Worm (Caenorhabditis elegans) whole organism, late embryonic: Measurements from ENCODE around the gene twk-7.
A peak's percentile ranks its signal among the peaks of the same experiment; 100 is the strongest.

Experiments used
- C38D4.7 ChIP-seq: fragments of 200-800 bp; sonication (Bioruptor generic); optimal IDR thresholded peaks from 2 replicates; lab custom pipeline; 2018; ENCODE audit warnings: mild to moderate bottlenecking, missing genetic modification characterization, moderate library complexity, missing compliant biosample characterization
- K09A11.1 ChIP-seq: sonication (generic microtip); optimal IDR thresholded peaks from 2 replicates; lab custom pipeline; 2017; ENCODE audit warnings: antibody characterized with exemption, mild to moderate bottlenecking, missing genetic modification characterization, missing compliant biosample characterization; ENCODE audit not compliant: insufficient read depth
- T23F11.4 ChIP-seq: fragments of 200-800 bp; sonication (Bioruptor generic); optimal IDR thresholded peaks from 2 replicates; lab custom pipeline; 2018; ENCODE audit warnings: mild to moderate bottlenecking, missing genetic modification characterization, missing compliant biosample characterization
- ceh-18 ChIP-seq: sonication (generic microtip); optimal IDR thresholded peaks from 2 replicates; lab custom pipeline; 2016; ENCODE audit warnings: missing genetic modification characterization, missing compliant biosample characterization
- ceh-19 ChIP-seq: fragments of 200-800 bp; sonication (Bioruptor generic); optimal IDR thresholded peaks from 2 replicates; lab custom pipeline; 2018; ENCODE audit warnings: mild to moderate bottlenecking, missing genetic modification characterization, missing compliant biosample characterization
- ceh-30 ChIP-seq: fragments of 150-350 bp; optimal IDR thresholded peaks from 2 replicates; lab custom pipeline; 2014; ENCODE audit warnings: missing biosample characterization, missing genetic modification characterization
- ceh-45 ChIP-seq: fragments of 200-800 bp; sonication (Bioruptor generic); IDR thresholded peaks from 2 replicates; pipeline ENCODE4 v1.3.6; 2022; ENCODE audit warnings: missing genetic modification reagents, missing genetic modification characterization, missing compliant biosample characterization
- ceh-6 ChIP-seq: fragments of 200-800 bp; sonication (Bioruptor generic); optimal IDR thresholded peaks from 2 replicates; lab custom pipeline; 2018; ENCODE audit warnings: mild to moderate bottlenecking, missing genetic modification characterization, missing compliant biosample characterization
- elt-2 ChIP-seq: sonication (generic microtip); optimal IDR thresholded peaks from 2 replicates; lab custom pipeline; 2016; ENCODE audit warnings: missing genetic modification reagents, missing genetic modification characterization, missing compliant biosample characterization
- elt-4 ChIP-seq: sonication (generic microtip); optimal IDR thresholded peaks from 2 replicates; lab custom pipeline; 2016; ENCODE audit warnings: missing genetic modification characterization, missing compliant biosample characterization
- eyg-1 ChIP-seq: sonication (generic microtip); optimal IDR thresholded peaks from 2 replicates; lab custom pipeline; 2016; ENCODE audit warnings: missing genotype, missing genetic modification characterization, missing compliant biosample characterization
- fax-1 ChIP-seq: sonication (generic microtip); optimal IDR thresholded peaks from 2 replicates; lab custom pipeline; 2016; ENCODE audit warnings: missing genotype, missing genetic modification characterization, missing compliant biosample characterization
- fkh-6 ChIP-seq: sonication (generic microtip); optimal IDR thresholded peaks from 2 replicates; lab custom pipeline; 2016; ENCODE audit warnings: missing genetic modification characterization, missing compliant biosample characterization
- hlh-8 ChIP-seq: sonication (generic microtip); optimal IDR thresholded peaks from 2 replicates; lab custom pipeline; 2016; ENCODE audit warnings: missing genotype, missing genetic modification characterization, missing compliant biosample characterization
- lim-6 ChIP-seq: sonication (generic microtip); optimal IDR thresholded peaks from 2 replicates; lab custom pipeline; 2016; ENCODE audit warnings: missing genetic modification characterization, missing compliant biosample characterization
- lin-11 ChIP-seq: fragments of 200-800 bp; sonication (Bioruptor generic); optimal IDR thresholded peaks from 2 replicates; lab custom pipeline; 2018; ENCODE audit warnings: mild to moderate bottlenecking, missing genetic modification characterization, missing compliant biosample characterization
- madf-2 ChIP-seq: sonication (generic microtip); optimal IDR thresholded peaks from 2 replicates; lab custom pipeline; 2017; ENCODE audit warnings: missing genetic modification characterization, missing compliant biosample characterization
- nfya-1 ChIP-seq: sonication (generic microtip); optimal IDR thresholded peaks from 2 replicates; lab custom pipeline; 2017; ENCODE audit warnings: missing genetic modification characterization, mild to moderate bottlenecking, missing compliant biosample characterization, antibody characterized with exemption, moderate library complexity
- pag-3 ChIP-seq: sonication (generic microtip); optimal IDR thresholded peaks from 2 replicates; lab custom pipeline; 2016; ENCODE audit warnings: missing compliant biosample characterization, missing genetic modification characterization, borderline replicate concordance
- pat-9 ChIP-seq: fragments of 200-800 bp; sonication (Bioruptor generic); optimal IDR thresholded peaks from 2 replicates; lab custom pipeline; 2018; ENCODE audit warnings: mild to moderate bottlenecking, missing genetic modification characterization, moderate library complexity, missing compliant biosample characterization
- pha-2 ChIP-seq: sonication (generic microtip); optimal IDR thresholded peaks from 2 replicates; lab custom pipeline; 2017; ENCODE audit warnings: mild to moderate bottlenecking, missing genetic modification characterization, missing compliant biosample characterization
- pha-4 ChIP-seq: fragments of 150-350 bp; optimal IDR thresholded peaks from 2 replicates; lab custom pipeline; 2018; ENCODE audit warnings: missing biosample characterization, missing genetic modification reagents, missing genetic modification characterization
- pros-1 ChIP-seq: fragments of 150-350 bp; optimal IDR thresholded peaks from 2 replicates; lab custom pipeline; 2014; ENCODE audit warnings: missing biosample characterization, missing genetic modification reagents, missing genetic modification characterization
- ref-2 ChIP-seq: sonication (generic microtip); optimal IDR thresholded peaks from 2 replicates; lab custom pipeline; 2016; ENCODE audit warnings: missing genetic modification characterization, missing compliant biosample characterization
- sdc-2 ChIP-seq: sonication (generic microtip); optimal IDR thresholded peaks from 2 replicates; lab custom pipeline; 2016; ENCODE audit warnings: missing genotype, missing genetic modification characterization, missing compliant biosample characterization
- sox-2 ChIP-seq: fragments of 200-800 bp; sonication (Bioruptor generic); IDR thresholded peaks from 2 replicates; pipeline ENCODE4 v1.3.6; 2022; ENCODE audit warnings: missing genetic modification reagents, missing genetic modification characterization, missing compliant biosample characterization
- sox-4 ChIP-seq: sonication (generic microtip); optimal IDR thresholded peaks from 2 replicates; lab custom pipeline; 2017; ENCODE audit warnings: mild to moderate bottlenecking, missing genetic modification characterization, inconsistent platforms, missing compliant biosample characterization
- tbx-7 ChIP-seq: sonication (generic microtip); optimal IDR thresholded peaks from 2 replicates; lab custom pipeline; 2016; ENCODE audit warnings: missing genotype, missing genetic modification characterization, missing compliant biosample characterization
- ttx-3 ChIP-seq: sonication (generic microtip); optimal IDR thresholded peaks from 2 replicates; lab custom pipeline; 2016; ENCODE audit warnings: missing genetic modification reagents, missing genetic modification characterization, missing compliant biosample characterization
- unc-3 ChIP-seq, 2 experiments: fragments of 200-800 bp in 1 of 2; sonication (Bioruptor generic) in 1 of 2; sonication (generic microtip) in 1 of 2; conservative IDR thresholded peaks in 1 of 2; optimal IDR thresholded peaks in 1 of 2; 2 replicates each; pipeline versions ENCODE4 v1.3.6 to Lab custom; 2016 to 2022; ENCODE audit warnings: missing compliant biosample characterization in 2 of 2, missing genetic modification characterization in 2 of 2, missing genetic modification reagents in 1 of 2
- unc-86 ChIP-seq: sonication (generic microtip); optimal IDR thresholded peaks from 2 replicates; lab custom pipeline; 2016; ENCODE audit warnings: missing genetic modification characterization, missing compliant biosample characterization

Gene twk-7

DNA sequence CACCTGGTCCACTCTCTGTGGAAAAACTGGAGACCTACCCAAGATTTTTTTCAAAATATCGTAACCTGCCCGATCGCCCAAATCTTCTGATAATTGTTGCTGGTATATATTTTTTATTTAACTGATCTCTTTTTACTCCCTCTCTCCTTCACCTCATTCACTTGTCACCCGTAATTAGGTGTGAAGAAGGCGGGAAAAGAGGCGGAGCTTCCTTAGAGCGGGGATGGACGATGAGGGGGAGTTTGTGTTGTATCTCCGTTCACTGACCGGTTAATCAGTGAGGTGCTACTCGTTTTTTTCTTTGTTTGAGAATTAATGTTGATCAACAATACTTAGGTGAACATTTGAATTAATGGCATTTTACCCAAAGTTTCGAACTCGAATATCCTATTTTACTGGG lies 21.1 kb downstream of the twk-7 start, which contains the start of gene ceh-16:
Gene ceh-16 (plus strand): TSS at position 301 of the 400 bp plus-strand sequence.
- no peak for TF ChIP-seq ceh-6 (GFP tag; lab: Kevin White, UChicago)
- TF ChIP-seq pha-2 (tag; lab: Kevin White, UChicago): no peak
- TF ChIP-seq sdc-2: no peak
- TF ChIP-seq ttx-3 (tag; lab: Kevin White, UChicago): no peak
- no peak for TF ChIP-seq fkh-6 (tag; lab: Kevin White, UChicago)
- no peak for TF ChIP-seq lim-6 (tag; lab: Kevin White, UChicago)
- no peak for TF ChIP-seq madf-2 (tag; lab: Kevin White, UChicago)
- no peak for TF ChIP-seq unc-86 (tag; lab: Kevin White, UChicago)

DNA sequence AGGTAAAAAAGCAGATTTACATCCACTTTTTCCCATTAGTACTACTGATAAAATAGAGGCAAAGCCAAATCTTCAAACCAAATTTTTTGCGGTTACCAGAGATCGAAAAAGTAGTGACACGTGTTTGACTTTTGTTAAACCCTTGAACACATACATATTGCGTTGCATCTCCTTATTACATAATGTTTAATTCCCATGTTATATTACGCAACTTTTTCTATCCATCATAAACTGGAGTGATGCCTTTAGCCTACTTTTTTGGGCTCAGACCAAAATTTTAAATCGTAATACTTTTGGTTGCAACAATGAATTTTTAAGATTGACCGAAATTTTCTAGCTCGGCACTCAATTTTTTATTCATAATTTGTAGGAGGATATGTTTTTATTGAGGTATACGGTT lies 21.6 kb downstream of the twk-7 start:
- no peak for TF ChIP-seq elt-2
- TF ChIP-seq eyg-1: no peak
- no peak for TF ChIP-seq T23F11.4 (GFP tag; lab: Kevin White, UChicago)
- no peak for TF ChIP-seq ceh-18 (tag; lab: Kevin White, UChicago)
- no peak for TF ChIP-seq hlh-8 (tag; lab: Kevin White, UChicago)
- TF ChIP-seq madf-2 (tag; lab: Kevin White, UChicago): no peak
- TF ChIP-seq elt-4 (tag; lab: Kevin White, UChicago): no peak

DNA sequence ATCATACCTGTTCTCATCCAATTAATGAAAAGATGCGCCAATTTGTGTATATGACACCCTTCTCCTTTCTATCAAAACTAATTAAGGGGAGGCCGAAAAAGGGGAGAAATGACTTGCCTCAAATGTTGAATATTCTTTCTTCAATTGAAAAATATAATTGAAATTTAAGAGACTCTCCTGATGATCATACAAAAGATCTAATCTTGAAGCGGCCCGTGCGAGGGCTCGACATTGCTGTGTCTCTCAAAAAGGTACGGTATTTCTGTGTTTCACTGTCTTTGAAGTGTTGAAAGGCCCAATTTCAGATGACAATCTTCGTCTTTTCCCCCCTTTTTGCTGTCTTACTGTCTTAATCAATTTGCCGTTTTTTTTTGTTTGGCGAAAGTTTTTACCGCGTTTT lies 22.5 kb downstream of the twk-7 start:
- TF ChIP-seq unc-3 (GFP tag; conservative IDR thresholded peaks at IDR 0.05; lab: Robert Waterston, UW): no peak
- TF ChIP-seq unc-3 (tag; optimal IDR thresholded peaks at IDR 0.05; lab: Kevin White, UChicago): no peak
- peak; percentile 18 for TF ChIP-seq nfya-1
- no peak for TF ChIP-seq pha-4 (tag; lab: Kevin White, UChicago)
- no peak for TF ChIP-seq sox-2
- TF ChIP-seq, all 69 proteins: peak for 1

DNA sequence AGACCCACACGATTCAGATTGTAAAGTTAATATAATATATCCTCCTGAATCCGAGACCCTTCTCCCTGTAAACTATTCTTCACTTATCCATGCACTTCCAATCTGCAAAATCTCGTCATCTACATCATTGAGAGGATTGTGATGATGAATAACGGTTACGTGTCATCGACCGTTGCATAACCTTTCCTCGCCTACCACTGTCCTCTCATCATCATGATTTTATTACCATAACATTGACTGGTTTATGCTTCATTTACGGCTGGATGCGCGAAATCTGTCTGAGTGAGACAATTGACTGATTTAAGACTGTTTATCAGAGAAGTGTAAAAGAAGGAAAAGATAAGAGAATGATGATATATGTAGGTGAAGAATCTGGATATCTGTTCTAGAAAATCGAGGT lies 23.3 kb downstream of the twk-7 start:
- TF ChIP-seq ceh-19 (GFP tag; lab: Kevin White, UChicago): no peak
- no peak for TF ChIP-seq elt-4 (tag; lab: Kevin White, UChicago)
- TF ChIP-seq pha-4 (tag; lab: Kevin White, UChicago): no peak
- no peak for TF ChIP-seq pag-3 (tag; lab: Kevin White, UChicago)
- no peak for TF ChIP-seq tbx-7 (tag; lab: Kevin White, UChicago)
- no peak for TF ChIP-seq pat-9 (tag; lab: Kevin White, UChicago)
- no peak for TF ChIP-seq unc-3 (GFP tag; conservative IDR thresholded peaks at IDR 0.05; lab: Robert Waterston, UW)
- no peak for TF ChIP-seq unc-3 (tag; optimal IDR thresholded peaks at IDR 0.05; lab: Kevin White, UChicago)
- no peak for TF ChIP-seq sox-4 (tag; lab: Kevin White, UChicago)
- no peak for TF ChIP-seq ref-2
- no peak for TF ChIP-seq C38D4.7 (GFP tag; lab: Kevin White, UChicago)
- TF ChIP-seq fax-1 (tag; lab: Kevin White, UChicago): no peak
- no peak for TF ChIP-seq ceh-6 (GFP tag; lab: Kevin White, UChicago)
- TF ChIP-seq madf-2 (tag; lab: Kevin White, UChicago): no peak
- TF ChIP-seq ceh-30: no peak
- no peak for TF ChIP-seq hlh-8 (tag; lab: Kevin White, UChicago)
- TF ChIP-seq K09A11.1 (tag; lab: Kevin White, UChicago): no peak
- TF ChIP-seq lin-11 (tag; lab: Kevin White, UChicago): no peak
- TF ChIP-seq ceh-45 (GFP tag; lab: Robert Waterston, UW): no peak

DNA sequence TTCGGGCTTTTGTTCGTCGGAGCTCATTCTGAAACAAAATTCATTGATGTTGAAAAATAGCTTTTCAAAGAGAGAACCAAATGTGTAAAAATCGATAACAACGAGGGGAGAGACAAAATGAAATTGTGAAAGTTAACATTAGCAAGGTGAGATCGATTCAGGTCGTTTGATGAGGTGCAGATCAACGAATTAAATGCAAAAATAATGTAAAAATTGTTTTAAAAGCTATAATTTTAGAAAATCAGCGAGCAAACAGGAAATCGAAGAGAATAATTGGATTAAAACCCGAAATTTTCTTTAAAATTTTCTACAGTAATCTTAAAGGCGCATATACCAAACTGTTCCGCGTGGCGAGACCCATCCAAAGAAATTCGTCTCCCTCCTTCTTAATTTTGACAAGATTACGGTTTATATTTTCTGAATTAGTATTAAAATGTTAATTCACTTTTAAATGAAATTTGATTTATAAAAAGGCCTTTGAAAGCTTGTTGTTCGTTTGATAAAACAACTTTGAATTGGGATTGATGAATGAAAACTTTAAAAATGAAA lies 25.1 kb downstream of the twk-7 start, which contains the start of gene C13G5.2:
Gene C13G5.2 (minus strand): TSS at position 51 of the 549 bp plus-strand sequence.
- TF ChIP-seq pros-1 (tag; lab: Kevin White, UChicago) (no peak), fax-1 (tag; lab: Kevin White, UChicago) (no peak)
